Worm (Caenorhabditis elegans) whole organism, midembryonic: ENCODE measurements around the gene T24D5.3.
"Not testable (repeated sequence)": the region's sequence is repeated elsewhere in the genome, so short reads cannot be mapped to it uniquely, and the experiment has no call there.

Source experiments
- flt-1 ChIP-seq: fragments of 200-800 bp; sonication (Bioruptor generic); IDR thresholded peaks from 2 replicates; pipeline ENCODE4 v1.3.6; 2022; ENCODE audit warnings: missing genetic modification characterization, missing compliant biosample characterization
- med-1 ChIP-seq: sonication (generic microtip); optimal IDR thresholded peaks from 2 replicates; lab custom pipeline; 2017; ENCODE audit warnings: missing genetic modification characterization, mild to moderate bottlenecking, missing compliant biosample characterization, antibody characterized with exemption, missing genetic modification reagents; ENCODE audit not compliant: insufficient read depth

ce11 chrX:12613451-12613850 lies 33.6 kb downstream of the T24D5.3 start, which contains the start of gene R09A8.1:
- TF ChIP-seq flt-1 (GFP tag; lab: Robert Waterston, UW); med-1 (GFP tag; lab: Kevin White, UChicago): not testable (repeated sequence)
